Worm (Caenorhabditis elegans): ENCODE measurements around the gene frpr-9.

frpr-9 gene

DNA sequence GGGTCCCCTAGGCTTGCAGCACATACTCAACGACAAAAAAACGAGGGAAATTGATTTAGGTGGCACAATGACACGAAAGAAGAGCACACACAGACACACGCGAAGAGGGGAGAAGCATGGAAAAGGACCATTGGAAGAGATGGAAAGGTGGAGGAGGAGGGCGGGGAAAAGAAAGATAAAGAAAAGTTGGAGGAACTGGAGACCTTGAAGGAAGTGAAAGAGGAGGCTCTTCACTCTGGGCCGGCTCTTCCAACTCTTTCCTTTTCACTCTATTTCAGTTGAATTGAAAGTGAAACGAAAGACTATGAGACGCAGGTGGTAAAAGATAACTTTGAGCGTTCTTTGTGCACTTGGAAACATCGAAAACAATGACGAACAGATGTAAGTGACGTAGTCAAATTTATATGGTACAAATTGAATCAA lies 30.4 kb upstream of the frpr-9 start (continued):
- peak; percentile 68 for TF ChIP-seq unc-55 (GFP tag; optimal IDR thresholded peaks at IDR 0.05)
- no peak for TF ChIP-seq unc-3 (GFP tag; conservative IDR thresholded peaks at IDR 0.05)
- TF ChIP-seq unc-3 (tag; optimal IDR thresholded peaks at IDR 0.05) = no peak
- no peak for TF ChIP-seq pax-1 (tag; optimal IDR thresholded peaks at IDR 0.05)
- peak; percentile 62 for TF ChIP-seq ceh-31 (tag; optimal IDR thresholded peaks at IDR 0.05)
- TF ChIP-seq dve-1 (tag; optimal IDR thresholded peaks at IDR 0.05) = no peak
- TF ChIP-seq sox-2 (GFP tag; IDR thresholded peaks at IDR 0.05) = no peak

DNA sequence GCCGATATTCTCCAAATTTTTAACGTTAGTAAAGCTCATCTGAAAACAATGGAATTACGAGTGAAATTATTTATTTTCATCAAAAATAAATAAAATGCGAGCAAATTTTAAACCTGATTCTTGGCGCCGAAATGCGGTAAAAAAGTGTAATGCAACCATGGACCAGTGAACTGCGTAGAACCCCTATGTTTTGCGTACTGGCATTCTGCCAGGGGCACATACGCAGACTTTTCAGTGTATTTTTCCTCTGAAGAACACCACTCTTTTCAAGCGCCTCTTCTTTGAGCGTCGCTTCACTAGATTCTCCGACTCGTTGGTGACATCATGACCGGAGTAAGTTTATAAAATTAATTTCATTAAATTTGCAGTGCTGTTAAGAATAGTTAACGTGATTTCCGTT lies 26.4 kb upstream of the frpr-9 start, which contains the start of the genes ctf-4 and eef-1G:
Gene ctf-4 (minus strand): TSS at position 39 of the 400 bp plus-strand sequence.
Gene eef-1G (plus strand): TSS at position 219 of the 400 bp plus-strand sequence.
- peak; percentile 29 for TF ChIP-seq ets-4 (tag; optimal IDR thresholded peaks at IDR 0.05)
- no peak for TF ChIP-seq pag-3 (tag; optimal IDR thresholded peaks at IDR 0.05; ENCODE audit: borderline replicate concordance)
- no peak for TF ChIP-seq mec-3 (tag; optimal IDR thresholded peaks at IDR 0.05; ENCODE audit: borderline replicate concordance)
- no peak for TF ChIP-seq pha-2 (tag; optimal IDR thresholded peaks at IDR 0.05)
- peak; percentile 30 for TF ChIP-seq ceh-14 (tag; optimal IDR thresholded peaks at IDR 0.05)
- peak; percentile 5 for TF ChIP-seq pros-1 (tag; optimal IDR thresholded peaks at IDR 0.05)
- peak; percentile 62 for TF ChIP-seq pqm-1 (tag; optimal IDR thresholded peaks at IDR 0.05)
- TF ChIP-seq unc-42 (tag; optimal IDR thresholded peaks at IDR 0.05) = peak; percentile 52
- no peak for TF ChIP-seq pha-4 (tag; optimal IDR thresholded peaks at IDR 0.05)
- TF ChIP-seq ceh-2 (tag; optimal IDR thresholded peaks at IDR 0.05) = peak; percentile 18
- no peak for TF ChIP-seq nhr-11 (tag; optimal IDR thresholded peaks at IDR 0.05)
- peak; percentile 85 for TF ChIP-seq dve-1 (tag; optimal IDR thresholded peaks at IDR 0.05)
- peak; percentile 25 for TF ChIP-seq syd-9 (tag; optimal IDR thresholded peaks at IDR 0.05)
- TF ChIP-seq madf-2 (tag; optimal IDR thresholded peaks at IDR 0.05) = no peak
- peak; percentile 18 for TF ChIP-seq ceh-24 (tag; optimal IDR thresholded peaks at IDR 0.05)
- TF ChIP-seq ceh-31 (tag; optimal IDR thresholded peaks at IDR 0.05) = peak; percentile 64
- TF ChIP-seq pat-9 (tag; optimal IDR thresholded peaks at IDR 0.05) = peak; percentile 41
- TF ChIP-seq tbx-7 (tag; optimal IDR thresholded peaks at IDR 0.05) = no peak
- peak; percentile 88 for TF ChIP-seq nfya-1 (tag; optimal IDR thresholded peaks at IDR 0.05)
- TF ChIP-seq ceh-34 (tag; optimal IDR thresholded peaks at IDR 0.05) = peak; percentile 69
- no peak for TF ChIP-seq ceh-22 (tag; optimal IDR thresholded peaks at IDR 0.05)
- TF ChIP-seq ref-2 (tag; optimal IDR thresholded peaks at IDR 0.05) = peak; percentile 72
- peak; percentile 18 for TF ChIP-seq hlh-30 (tag; optimal IDR thresholded peaks at IDR 0.05; ENCODE audit: insufficient read depth)
- TF ChIP-seq ceh-18 (tag; optimal IDR thresholded peaks at IDR 0.05) = peak; percentile 62
- peak; percentile 90 for TF ChIP-seq rnt-1 (tag; optimal IDR thresholded peaks at IDR 0.05)
- peak; percentile 72 for TF ChIP-seq tbx-2 (tag; optimal IDR thresholded peaks at IDR 0.05)
- TF ChIP-seq hlh-8 (tag; optimal IDR thresholded peaks at IDR 0.05) = peak; percentile 28
- peak; percentile 85 for TF ChIP-seq unc-55 (GFP tag; optimal IDR thresholded peaks at IDR 0.05)

DNA sequence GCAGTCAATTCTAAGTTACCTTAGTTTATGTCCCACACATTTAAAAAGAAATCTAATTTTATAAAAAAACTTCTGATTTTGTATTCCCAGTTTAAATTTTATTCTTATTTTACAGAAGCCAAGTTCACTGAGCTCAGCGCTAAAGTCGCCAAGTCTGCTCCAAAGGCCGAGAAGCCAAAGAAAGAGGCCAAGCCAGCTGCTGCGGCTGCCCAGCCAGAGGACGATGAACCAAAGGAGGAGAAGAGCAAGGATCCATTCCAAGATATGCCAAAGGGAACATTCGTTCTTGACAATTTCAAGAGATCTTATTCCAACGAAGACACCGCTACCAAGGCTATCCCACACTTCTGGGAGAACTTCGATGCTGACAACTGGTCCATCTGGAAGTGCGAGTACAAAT lies 25.0 kb upstream of the frpr-9 start:
- no peak for TF ChIP-seq pax-1 (tag; optimal IDR thresholded peaks at IDR 0.05)
- TF ChIP-seq ceh-24 (tag; optimal IDR thresholded peaks at IDR 0.05) = no peak

DNA sequence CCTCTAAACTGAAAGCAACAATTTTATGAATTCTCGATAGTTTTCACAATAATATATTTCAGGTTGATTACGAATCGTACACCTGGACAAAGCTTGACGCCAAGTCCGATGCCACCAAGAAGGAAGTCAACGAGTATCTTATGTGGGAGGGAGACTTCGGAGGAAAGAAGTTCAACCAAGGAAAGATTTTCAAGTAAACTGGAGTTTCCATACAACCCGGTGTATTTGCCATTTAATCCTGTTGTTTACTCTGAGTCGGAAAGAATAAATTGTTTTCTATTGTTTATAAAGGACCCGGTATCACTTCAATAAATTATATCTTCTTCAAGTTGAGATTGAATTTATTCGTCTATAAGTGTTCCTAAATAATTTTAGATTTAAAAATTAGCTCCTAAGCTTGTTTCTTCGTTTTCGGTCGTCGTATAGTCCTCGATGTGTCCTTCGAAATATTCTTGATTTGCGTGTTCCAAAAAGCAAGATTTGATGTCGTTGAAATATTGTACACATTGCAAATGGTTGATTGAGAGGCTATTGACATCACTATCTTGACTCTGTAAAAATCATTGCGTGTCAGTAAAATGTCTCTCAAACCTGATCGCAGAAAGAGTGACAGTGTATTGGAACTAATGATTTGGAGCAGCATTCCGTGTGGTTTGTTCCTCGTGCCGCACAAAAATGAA lies 24.2 kb upstream of the frpr-9 start:
- TF ChIP-seq rnt-1 (tag; optimal IDR thresholded peaks at IDR 0.05) (no peak), C08G9.2 (tag; optimal IDR thresholded peaks at IDR 0.05) (no peak), zip-5 (tag; optimal IDR thresholded peaks at IDR 0.05) (no peak), sdc-2 (tag; optimal IDR thresholded peaks at IDR 0.05) (no peak), K09A11.1 (tag; optimal IDR thresholded peaks at IDR 0.05; ENCODE audit: insufficient read depth) (no peak), dmd-4 (tag; optimal IDR thresholded peaks at IDR 0.05; ENCODE audit: borderline replicate concordance) (no peak), nhr-232 (tag; optimal IDR thresholded peaks at IDR 0.05) (no peak), nfya-1 (tag; optimal IDR thresholded peaks at IDR 0.05) (no peak), ceh-31 (tag; optimal IDR thresholded peaks at IDR 0.05) (no peak), madf-2 (tag; optimal IDR thresholded peaks at IDR 0.05) (no peak), sox-4 (tag; optimal IDR thresholded peaks at IDR 0.05) (no peak), elt-4 (tag; optimal IDR thresholded peaks at IDR 0.05) (no peak), hlh-8 (tag; optimal IDR thresholded peaks at IDR 0.05) (no peak), ceh-22 (tag; optimal IDR thresholded peaks at IDR 0.05) (no peak), K02D7.2 (tag; optimal IDR thresholded peaks at IDR 0.05) (no peak), ceh-18 (tag; optimal IDR thresholded peaks at IDR 0.05) (no peak)
